Worm (Caenorhabditis elegans): ENCODE data around the gene nhr-158.
A peak's percentile ranks its signal among the peaks of the same experiment; 100 is the strongest.

Gene nhr-158

DNA sequence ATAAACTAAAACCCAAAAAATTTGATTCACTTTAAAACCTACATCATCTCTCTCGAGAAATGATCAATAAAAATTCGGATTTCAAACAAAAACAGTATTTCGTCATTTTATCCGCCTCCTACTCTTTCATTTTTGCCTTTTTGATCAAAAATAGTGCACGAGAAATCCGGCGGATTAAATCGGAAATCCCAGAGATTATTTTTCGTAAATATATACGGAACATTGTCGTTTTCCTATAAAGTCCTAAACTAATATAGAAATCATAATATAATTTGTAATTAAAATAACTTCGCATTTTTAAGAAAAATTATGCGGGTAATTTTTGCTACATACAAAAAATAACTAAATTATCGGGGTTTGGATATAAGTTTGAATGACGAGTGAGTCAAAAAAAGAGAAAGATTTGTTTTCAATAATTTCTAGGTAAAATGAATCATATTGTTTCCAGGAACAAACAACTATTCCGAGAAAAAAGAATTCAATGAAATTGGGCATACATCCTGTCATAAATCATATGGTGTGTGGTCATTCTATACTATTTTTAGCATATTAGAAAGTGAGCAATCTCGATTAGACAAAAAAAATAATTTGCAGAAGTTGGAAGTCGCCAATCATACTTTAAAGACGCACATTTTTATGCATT, at the start of gene nhr-158:
Gene nhr-158, minus strand, starts transcription at position 51 of the 643 bp plus-strand sequence.
- TF ChIP-seq lin-13 (GFP tag; optimal IDR thresholded peaks at IDR 0.05) (no peak), nhr-10 (tag; optimal IDR thresholded peaks at IDR 0.05) (no peak), aly-2 (tag; optimal IDR thresholded peaks at IDR 0.05) (no peak), zag-1 (tag; optimal IDR thresholded peaks at IDR 0.05) (no peak), ztf-4 (tag; optimal IDR thresholded peaks at IDR 0.05) (peak; percentile 35), lsy-2 (tag; optimal IDR thresholded peaks at IDR 0.05) (peak in 1 of 2 experiments; percentile 42), crh-2 (tag; optimal IDR thresholded peaks at IDR 0.05) (no peak), nhr-129 (tag; optimal IDR thresholded peaks at IDR 0.05) (no peak), ama-1 (optimal IDR thresholded peaks at IDR 0.05) (no peak), sem-4 (tag; optimal IDR thresholded peaks at IDR 0.05) (no peak), nhr-77 (tag; optimal IDR thresholded peaks at IDR 0.05) (no peak), Y55F3AM.14 (GFP tag; optimal IDR thresholded peaks at IDR 0.05) (no peak), skn-1 (tag; optimal IDR thresholded peaks at IDR 0.05) (no peak), dmd-4 (tag; optimal IDR thresholded peaks at IDR 0.05) (peak; percentile 54), unc-39 (tag; optimal IDR thresholded peaks at IDR 0.05) (no peak), elt-1 (tag; optimal IDR thresholded peaks at IDR 0.05) (no peak), nhr-6 (tag; optimal IDR thresholded peaks at IDR 0.05) (no peak), nhr-11 (tag; optimal IDR thresholded peaks at IDR 0.05) (no peak), unc-55 (GFP tag; optimal IDR thresholded peaks at IDR 0.05) (no peak), fos-1 (tag; optimal IDR thresholded peaks at IDR 0.05) (no peak), ztf-1 (GFP tag; conservative IDR thresholded peaks at IDR 0.05) (no peak), elt-3 (tag; optimal IDR thresholded peaks at IDR 0.05) (no peak), mab-5 (tag; optimal IDR thresholded peaks at IDR 0.05) (no peak), C34F6.9 (tag; optimal IDR thresholded peaks at IDR 0.05) (peak; percentile 1), nhr-21 (tag; optimal IDR thresholded peaks at IDR 0.05) (peak; percentile 87), nhr-12 (tag; optimal IDR thresholded peaks at IDR 0.05) (no peak), alr-1 (tag; optimal IDR thresholded peaks at IDR 0.05) (no peak), lin-39 (tag; optimal IDR thresholded peaks at IDR 0.05) (no peak), F13H6.1 (tag; optimal IDR thresholded peaks at IDR 0.05) (no peak), gmeb-1 (tag; optimal IDR thresholded peaks at IDR 0.05) (no peak), sma-9 (GFP tag; optimal IDR thresholded peaks at IDR 0.05) (peak; percentile 55), sma-9 (tag; optimal IDR thresholded peaks at IDR 0.05) (no peak), mbf-1 (tag; optimal IDR thresholded peaks at IDR 0.05) (no peak), nhr-23 (tag; optimal IDR thresholded peaks at IDR 0.05) (no peak), egl-27 (tag; optimal IDR thresholded peaks at IDR 0.05) (no peak), peb-1 (tag; optimal IDR thresholded peaks at IDR 0.05) (no peak), mdl-1 (tag; optimal IDR thresholded peaks at IDR 0.05) (no peak), nhr-237 (tag; optimal IDR thresholded peaks at IDR 0.05) (no peak), ceh-16 (tag; optimal IDR thresholded peaks at IDR 0.05) (no peak)

DNA sequence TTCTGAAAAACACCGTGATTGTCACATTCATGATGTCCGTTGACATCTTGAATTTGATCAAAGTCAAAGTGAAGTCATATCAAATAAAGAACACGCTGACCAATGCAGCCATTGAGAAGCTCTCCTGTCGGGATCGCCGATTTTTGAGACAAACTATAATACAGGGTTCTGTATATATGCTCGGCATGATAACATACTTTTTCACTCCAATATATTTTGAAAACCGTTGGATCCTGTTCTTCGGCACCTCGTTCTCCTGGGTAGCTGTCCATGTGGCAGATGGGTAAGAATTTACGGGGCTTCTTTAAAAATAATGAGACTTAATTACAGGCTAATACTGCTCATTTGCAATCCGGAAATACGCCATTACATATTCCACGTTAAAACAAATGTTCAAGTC, 48.6 kb upstream of the nhr-158 start:
- no peak for TF ChIP-seq gmeb-1 (tag; optimal IDR thresholded peaks at IDR 0.05)
- no peak for TF ChIP-seq aly-2 (tag; optimal IDR thresholded peaks at IDR 0.05)
- no peak for TF ChIP-seq sem-4 (tag; optimal IDR thresholded peaks at IDR 0.05)
- TF ChIP-seq lin-39 (tag; optimal IDR thresholded peaks at IDR 0.05) = no peak
- no peak for TF ChIP-seq snpc-4 (tag; optimal IDR thresholded peaks at IDR 0.05)
- no peak for TF ChIP-seq alr-1 (tag; optimal IDR thresholded peaks at IDR 0.05)
- no peak for TF ChIP-seq ceh-16 (tag; optimal IDR thresholded peaks at IDR 0.05)
- TF ChIP-seq ZK546.5 (tag; optimal IDR thresholded peaks at IDR 0.05) = no peak
- TF ChIP-seq unc-62 (GFP tag; optimal IDR thresholded peaks at IDR 0.05) = no peak

DNA sequence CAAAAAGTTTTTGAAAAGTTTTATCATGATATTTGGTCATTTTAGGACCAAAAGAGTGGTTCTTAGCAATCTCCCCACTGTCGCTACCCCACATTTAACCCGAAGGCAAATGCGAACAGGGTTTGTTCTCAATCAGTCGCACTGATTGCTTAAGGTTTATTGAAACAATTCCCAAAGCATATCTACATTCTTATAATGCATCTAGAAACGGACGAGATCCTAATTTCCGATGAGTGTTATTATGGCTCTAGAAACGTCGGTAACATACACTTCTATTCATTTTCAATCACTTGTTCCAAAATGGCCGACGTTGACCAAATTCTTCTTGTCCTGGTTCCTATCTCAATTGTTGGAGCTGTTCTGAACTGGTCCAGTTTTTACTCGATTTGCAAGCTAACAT, 47.7 kb upstream of the nhr-158 start, which contains the start of gene srx-65:
Gene srx-65, plus strand, starts transcription at position 301 of the 400 bp plus-strand sequence.
- TF ChIP-seq lsy-2 (tag; optimal IDR thresholded peaks at IDR 0.05) (no peak), nhr-237 (tag; optimal IDR thresholded peaks at IDR 0.05) (no peak), blmp-1 (tag; optimal IDR thresholded peaks at IDR 0.05; ENCODE audit: insufficient read depth) (no peak), ceh-16 (tag; optimal IDR thresholded peaks at IDR 0.05) (no peak), sma-3 (GFP tag; optimal IDR thresholded peaks at IDR 0.05) (no peak), nhr-10 (tag; optimal IDR thresholded peaks at IDR 0.05) (no peak), nhr-11 (tag; optimal IDR thresholded peaks at IDR 0.05) (no peak), egl-27 (tag; optimal IDR thresholded peaks at IDR 0.05) (no peak), unc-55 (GFP tag; optimal IDR thresholded peaks at IDR 0.05) (no peak), zag-1 (tag; optimal IDR thresholded peaks at IDR 0.05) (no peak), elt-1 (tag; optimal IDR thresholded peaks at IDR 0.05) (no peak), lin-39 (tag; optimal IDR thresholded peaks at IDR 0.05) (no peak), ztf-1 (GFP tag; conservative IDR thresholded peaks at IDR 0.05) (no peak), ZK546.5 (tag; optimal IDR thresholded peaks at IDR 0.05) (no peak)

Data from whole organism, L2 larva.